Fruit fly (Drosophila melanogaster) whole organism, embryonic: ENCODE results near the gene glu.

ENCODE experiments used
- Ada2b ChIP-seq: fragments of 200-800 bp; sonication (Bioruptor generic); IDR thresholded peaks from 2 replicates; pipeline ENCODE4 v1.3.6; 2022; ENCODE audit warnings: missing biosample characterization, missing genetic modification characterization
- CG10431 ChIP-seq: fragments of 200-800 bp; sonication (Bioruptor generic); optimal IDR thresholded peaks from 3 replicates; lab custom pipeline; 2018; ENCODE audit warnings: missing biosample characterization, mild to moderate bottlenecking, missing genetic modification characterization
- CG10462 ChIP-seq: fragments of 200-800 bp; sonication (Bioruptor generic); optimal IDR thresholded peaks from 2 replicates; lab custom pipeline; 2016; ENCODE audit warnings: missing biosample characterization, missing genetic modification characterization
- CG13424 ChIP-seq: fragments of 200-800 bp; sonication (Bioruptor generic); optimal IDR thresholded peaks from 2 replicates; lab custom pipeline; 2019; ENCODE audit warnings: missing biosample characterization, mild to moderate bottlenecking, missing genetic modification characterization, moderate library complexity
- CG14014 ChIP-seq: fragments of 200-800 bp; sonication (Bioruptor generic); IDR thresholded peaks from 2 replicates; pipeline ENCODE4 v1.3.6; 2022; ENCODE audit warnings: missing biosample characterization, missing genetic modification characterization
- CG14441 ChIP-seq: fragments of 200-800 bp; sonication (Bioruptor generic); IDR thresholded peaks from 2 replicates; pipeline ENCODE4 v1.3.6; 2022; ENCODE audit warnings: missing biosample characterization, missing genetic modification characterization
- CG16779 ChIP-seq: fragments of 200-800 bp; sonication (Bioruptor generic); IDR thresholded peaks from 2 replicates; pipeline ENCODE4 v1.3.6; 2022; ENCODE audit warnings: missing biosample characterization, missing genetic modification characterization
- CG18011 ChIP-seq: fragments of 200-800 bp; sonication (Bioruptor generic); optimal IDR thresholded peaks from 2 replicates; lab custom pipeline; 2017; ENCODE audit warnings: missing biosample characterization, missing genetic modification characterization, mild to moderate bottlenecking, moderate library complexity, missing genotype
- CG1832 ChIP-seq: fragments of 200-800 bp; sonication (Bioruptor generic); optimal IDR thresholded peaks from 2 replicates; lab custom pipeline; 2017; ENCODE audit warnings: missing biosample characterization, mild to moderate bottlenecking, missing genetic modification characterization, inconsistent platforms
- CG2116 ChIP-seq: fragments of 200-800 bp; sonication (Bioruptor generic); optimal IDR thresholded peaks from 3 replicates; lab custom pipeline; 2018; ENCODE audit warnings: missing biosample characterization, mild to moderate bottlenecking, missing genetic modification characterization
- CG31224 ChIP-seq: fragments of 200-800 bp; sonication (Bioruptor generic); IDR thresholded peaks from 2 replicates; pipeline ENCODE4 v1.3.6; 2022; ENCODE audit warnings: missing biosample characterization, missing genetic modification characterization
- CG31388 ChIP-seq: fragments of 200-800 bp; sonication (Bioruptor generic); optimal IDR thresholded peaks from 2 replicates; lab custom pipeline; 2016; ENCODE audit warnings: missing biosample characterization, missing genetic modification characterization
- CG33213 ChIP-seq: fragments of 200-800 bp; sonication (Bioruptor generic); optimal IDR thresholded peaks from 3 replicates; lab custom pipeline; 2016; ENCODE audit warnings: missing biosample characterization, missing genetic modification characterization
- CG34224 ChIP-seq: fragments of 200-800 bp; sonication (Bioruptor generic); IDR thresholded peaks from 3 replicates; pipeline ENCODE4 v1.3.6; 2022; ENCODE audit warnings: missing biosample characterization, missing genetic modification characterization; ENCODE audit not compliant: partially characterized antibody
- CG42726 ChIP-seq: fragments of 200-800 bp; sonication (Bioruptor generic); IDR thresholded peaks from 2 replicates; pipeline ENCODE4 v1.3.6; 2022; ENCODE audit warnings: missing biosample characterization, missing genetic modification characterization; ENCODE audit not compliant: partially characterized antibody
- CG4854 ChIP-seq: fragments of 200-800 bp; sonication (Bioruptor generic); optimal IDR thresholded peaks from 2 replicates; lab custom pipeline; 2016; ENCODE audit warnings: missing biosample characterization, missing genetic modification characterization, inconsistent platforms
- CG6854 ChIP-seq: fragments of 200-800 bp; sonication (Bioruptor generic); optimal IDR thresholded peaks from 3 replicates; lab custom pipeline; 2017; ENCODE audit warnings: missing biosample characterization, mild to moderate bottlenecking, missing genetic modification characterization
- CG9437 ChIP-seq: fragments of 200-800 bp; sonication (Bioruptor generic); optimal IDR thresholded peaks from 2 replicates; lab custom pipeline; 2018; ENCODE audit warnings: missing biosample characterization, mild to moderate bottlenecking, missing genetic modification characterization
- Camta ChIP-seq: fragments of 200-800 bp; sonication (Bioruptor generic); optimal IDR thresholded peaks from 2 replicates; lab custom pipeline; 2016; ENCODE audit warnings: missing biosample characterization, missing genetic modification characterization
- Chrac-16 ChIP-seq: fragments of 200-800 bp; sonication (Bioruptor generic); optimal IDR thresholded peaks from 3 replicates; lab custom pipeline; 2016; ENCODE audit warnings: missing biosample characterization, missing genetic modification characterization
- Dll ChIP-seq: fragments of 200-800 bp; sonication (Bioruptor generic); IDR thresholded peaks from 4 replicates; pipeline ENCODE4 v1.3.6; 2022; ENCODE audit warnings: missing biosample characterization, missing genetic modification characterization; ENCODE audit not compliant: partially characterized antibody
- Doc2 ChIP-seq: fragments of 200-800 bp; sonication (Bioruptor generic); IDR thresholded peaks from 2 replicates; pipeline ENCODE4 v1.3.6; 2022; ENCODE audit warnings: missing biosample characterization, missing genetic modification characterization
- Dp ChIP-seq: fragments of 200-800 bp; sonication (Bioruptor generic); optimal IDR thresholded peaks from 2 replicates; lab custom pipeline; 2018; ENCODE audit warnings: missing biosample characterization, mild to moderate bottlenecking, missing genetic modification characterization, moderate library complexity
- Ets97D ChIP-seq: fragments of 200-800 bp; sonication (Bioruptor generic); optimal IDR thresholded peaks from 3 replicates; lab custom pipeline; 2016; ENCODE audit warnings: missing biosample characterization, missing genetic modification characterization
- Gug ChIP-seq: fragments of 200-800 bp; sonication (Bioruptor generic); IDR thresholded peaks from 4 replicates; pipeline ENCODE4 v1.3.6; 2022; ENCODE audit warnings: missing biosample characterization, missing genetic modification characterization
- HLH3B ChIP-seq: fragments of 200-800 bp; sonication (Bioruptor generic); IDR thresholded peaks from 2 replicates; pipeline ENCODE4 v1.3.6; 2022; ENCODE audit warnings: missing biosample characterization, missing genetic modification characterization
- HLH54F ChIP-seq: fragments of 200-800 bp; sonication (Bioruptor generic); optimal IDR thresholded peaks from 3 replicates; lab custom pipeline; 2016; ENCODE audit warnings: missing biosample characterization, missing genetic modification characterization
- HmgZ ChIP-seq: fragments of 200-800 bp; sonication (Bioruptor generic); optimal IDR thresholded peaks from 2 replicates; lab custom pipeline; 2018; ENCODE audit warnings: missing biosample characterization, mild to moderate bottlenecking, missing genetic modification characterization
- Jarid2 ChIP-seq: fragments of 200-800 bp; sonication (Bioruptor generic); optimal IDR thresholded peaks from 3 replicates; lab custom pipeline; 2017; ENCODE audit warnings: mild to moderate bottlenecking, missing biosample characterization, missing genetic modification reagents, missing genetic modification characterization
- Mes4 ChIP-seq: fragments of 200-800 bp; sonication (Bioruptor generic); optimal IDR thresholded peaks from 2 replicates; lab custom pipeline; 2016; ENCODE audit warnings: missing biosample characterization, missing genetic modification characterization
- Oli ChIP-seq: fragments of 200-800 bp; sonication (Bioruptor generic); optimal IDR thresholded peaks from 2 replicates; lab custom pipeline; 2018; ENCODE audit warnings: missing biosample characterization, mild to moderate bottlenecking, missing genetic modification characterization, moderate library complexity
- Ssrp ChIP-seq: fragments of 200-800 bp; sonication (Bioruptor generic); optimal IDR thresholded peaks from 2 replicates; lab custom pipeline; 2018; ENCODE audit warnings: missing biosample characterization, mild to moderate bottlenecking, missing genetic modification characterization, moderate library complexity
- bbx ChIP-seq: fragments of 200-800 bp; sonication (Bioruptor generic); IDR thresholded peaks from 2 replicates; pipeline ENCODE4 v1.3.6; 2022; ENCODE audit warnings: missing biosample characterization, missing genetic modification characterization; ENCODE audit not compliant: partially characterized antibody
- dati ChIP-seq: fragments of 200-800 bp; sonication (Bioruptor generic); IDR thresholded peaks from 2 replicates; pipeline ENCODE4 v1.3.6; 2022; ENCODE audit warnings: missing biosample characterization, missing genetic modification characterization
- dmrt11E ChIP-seq: fragments of 200-800 bp; sonication (Bioruptor generic); optimal IDR thresholded peaks from 3 replicates; lab custom pipeline; 2018; ENCODE audit warnings: missing biosample characterization, mild to moderate bottlenecking, missing genetic modification characterization, moderate library complexity
- eve ChIP-seq, 2 experiments: fragments of >200 bp; optimal IDR thresholded peaks; 2 replicates each; lab custom pipeline; 2017; ENCODE audit warnings: missing biosample characterization in 2 of 2, missing genetic modification characterization in 2 of 2
- fd64A ChIP-seq: fragments of 200-800 bp; sonication (Bioruptor generic); optimal IDR thresholded peaks from 3 replicates; lab custom pipeline; 2018; ENCODE audit warnings: missing biosample characterization, mild to moderate bottlenecking, missing genetic modification characterization
- gcm2 ChIP-seq: fragments of 200-800 bp; sonication (Bioruptor generic); optimal IDR thresholded peaks from 2 replicates; lab custom pipeline; 2016; ENCODE audit warnings: missing biosample characterization, missing genetic modification characterization
- gem ChIP-seq: fragments of 200-800 bp; sonication (Bioruptor generic); optimal IDR thresholded peaks from 2 replicates; lab custom pipeline; 2019; ENCODE audit warnings: missing biosample characterization, mild to moderate bottlenecking, missing genetic modification characterization, moderate library complexity
- her ChIP-seq: fragments of 200-800 bp; sonication (Bioruptor generic); optimal IDR thresholded peaks from 2 replicates; lab custom pipeline; 2016; ENCODE audit warnings: missing biosample characterization, missing genetic modification characterization
- kni ChIP-seq: fragments of 200-800 bp; sonication (Bioruptor generic); optimal IDR thresholded peaks from 3 replicates; lab custom pipeline; 2017; ENCODE audit warnings: mild to moderate bottlenecking, missing biosample characterization, missing genetic modification reagents, missing genetic modification characterization
- nerfin-2 ChIP-seq: fragments of 200-800 bp; sonication (Bioruptor generic); IDR thresholded peaks from 2 replicates; pipeline ENCODE4 v1.3.6; 2022; ENCODE audit warnings: missing biosample characterization, missing genetic modification characterization; ENCODE audit not compliant: partially characterized antibody
- oc ChIP-seq: fragments of 200-800 bp; sonication (Bioruptor generic); optimal IDR thresholded peaks from 2 replicates; lab custom pipeline; 2018; ENCODE audit warnings: missing biosample characterization, mild to moderate bottlenecking, missing genetic modification characterization, moderate library complexity
- otp ChIP-seq: fragments of 200-800 bp; sonication (Bioruptor generic); IDR thresholded peaks from 3 replicates; pipeline ENCODE4, ENCODE4 v1.3.6; 2022; ENCODE audit warnings: missing biosample characterization, missing genetic modification characterization
- phol ChIP-seq: fragments of 200-800 bp; sonication (Bioruptor generic); optimal IDR thresholded peaks from 3 replicates; lab custom pipeline; 2018; ENCODE audit warnings: missing biosample characterization, mild to moderate bottlenecking, missing genetic modification characterization, moderate library complexity
- repo ChIP-seq: fragments of 200-800 bp; sonication (Bioruptor generic); optimal IDR thresholded peaks from 2 replicates; lab custom pipeline; 2016; ENCODE audit warnings: missing biosample characterization, missing genetic modification characterization
- slp2 ChIP-seq: fragments of 200-800 bp; sonication (Bioruptor generic); optimal IDR thresholded peaks from 2 replicates; lab custom pipeline; 2016; ENCODE audit warnings: missing biosample characterization, missing genetic modification characterization
- trh ChIP-seq: fragments of 200-800 bp; sonication (Bioruptor generic); optimal IDR thresholded peaks from 2 replicates; lab custom pipeline; 2016; ENCODE audit warnings: missing biosample characterization, missing genetic modification characterization
- ttk ChIP-seq: fragments of 200-800 bp; sonication (Bioruptor generic); IDR thresholded peaks from 2 replicates; pipeline ENCODE4 v2.1.2; 2022; ENCODE audit warnings: missing biosample characterization, missing genetic modification characterization
- unc-4 ChIP-seq: fragments of 200-800 bp; sonication (Bioruptor generic); IDR thresholded peaks from 2 replicates; pipeline ENCODE4 v1.3.6; 2022; ENCODE audit warnings: missing biosample characterization, missing genetic modification characterization; ENCODE audit not compliant: partially characterized antibody
- vnd ChIP-seq: fragments of 200-800 bp; sonication (Bioruptor generic); IDR thresholded peaks from 3 replicates; pipeline ENCODE4 v1.3.6; 2022; ENCODE audit warnings: missing biosample characterization, missing genetic modification characterization; ENCODE audit not compliant: partially characterized antibody

Gene glu

dm6 chr2L:16703753-16704152 is 34.4 kb downstream of the glu start (continued):
- TF ChIP-seq Ssrp (tag; lab: Kevin White, UChicago), result peak; percentile 41
- no peak for TF ChIP-seq otp (GFP tag; lab: Robert Waterston, UW)
- no peak for TF ChIP-seq Jarid2 (GFP tag; lab: Kevin White, UChicago)
- no peak for TF ChIP-seq CG16779
- TF ChIP-seq CG10431 (GFP tag; lab: Kevin White, UChicago), result no peak
- no peak for TF ChIP-seq trh (GFP tag; lab: Kevin White, UChicago)
- no peak for TF ChIP-seq kni
- TF ChIP-seq HmgZ (tag; lab: Kevin White, UChicago), result peak; percentile 29
- TF ChIP-seq CG18011, result no peak
- TF ChIP-seq dati (GFP tag; lab: Robert Waterston, UW), result no peak
- no peak for TF ChIP-seq ttk (GFP tag; lab: Robert Waterston, UW)
- TF ChIP-seq Camta, result peak; percentile 53
- TF ChIP-seq Doc2 (GFP tag; lab: Robert Waterston, UW), result no peak
- no peak for TF ChIP-seq her (GFP tag; lab: Kevin White, UChicago)
- TF ChIP-seq Ada2b (GFP tag; lab: Robert Waterston, UW), result peak; percentile 58; the same call in 1 of the 2 replicates
- TF ChIP-seq repo, result no peak
- peak; percentile 19; the same call in 1 of the 2 replicates for TF ChIP-seq bbx (GFP tag; lab: Robert Waterston, UW)
- no peak for TF ChIP-seq CG14441 (GFP tag; lab: Robert Waterston, UW)
- peak; percentile 70 for TF ChIP-seq gem (tag; lab: Kevin White, UChicago)
- no peak for TF ChIP-seq CG9437
- TF ChIP-seq Dp (GFP tag; lab: Kevin White, UChicago), result peak; percentile 74
- TF ChIP-seq gcm2 (GFP tag; lab: Kevin White, UChicago), result no peak
- no peak for TF ChIP-seq CG42726
- TF ChIP-seq eve (GFP tag; optimal IDR thresholded peaks at IDR 0.05; lab: Kevin White, UChicago), result no peak
- peak; percentile 31 for TF ChIP-seq CG4854
- TF ChIP-seq unc-4 (GFP tag; lab: Robert Waterston, UW), result no peak
- TF ChIP-seq vnd (GFP tag; lab: Robert Waterston, UW), result no peak
- TF ChIP-seq Dll, result no peak
- TF ChIP-seq nerfin-2 (GFP tag; lab: Robert Waterston, UW), result no peak
- no peak for TF ChIP-seq dmrt11E (tag; lab: Kevin White, UChicago)
- TF ChIP-seq HLH54F, result peak; percentile 48
- TF ChIP-seq CG10462, result no peak
- TF ChIP-seq Gug (GFP tag; lab: Robert Waterston, UW), result no peak
- TF ChIP-seq CG13424 (tag; lab: Kevin White, UChicago), result peak; percentile 72
- no peak for TF ChIP-seq Ets97D
- TF ChIP-seq Chrac-16 (GFP tag; lab: Kevin White, UChicago), result peak; percentile 37
- no peak for TF ChIP-seq CG1832 (GFP tag; lab: Kevin White, UChicago)
- TF ChIP-seq CG6854 (GFP tag; lab: Kevin White, UChicago), result no peak
- TF ChIP-seq oc (tag; lab: Kevin White, UChicago), result no peak
- TF ChIP-seq CG2116 (GFP tag; lab: Kevin White, UChicago), result no peak
- no peak for TF ChIP-seq fd64A (GFP tag; lab: Kevin White, UChicago)
- peak; percentile 25; the same call in 1 of the 2 replicates for TF ChIP-seq HLH3B (GFP tag; lab: Robert Waterston, UW)
- peak; percentile 55 for TF ChIP-seq Oli (tag; lab: Kevin White, UChicago)
- TF ChIP-seq CG31224, result no peak
- peak; percentile 21; the same call in 1 of the 2 replicates for TF ChIP-seq CG14014 (GFP tag; lab: Robert Waterston, UW)
- TF ChIP-seq phol, result no peak
- no peak for TF ChIP-seq CG34224 (GFP tag; lab: Robert Waterston, UW)
- TF ChIP-seq Mes4 (GFP tag; lab: Kevin White, UChicago), result no peak
- TF ChIP-seq CG31388 (GFP tag; lab: Kevin White, UChicago), result peak; percentile 34
- TF ChIP-seq slp2 (GFP tag; lab: Kevin White, UChicago), result no peak
- TF ChIP-seq CG33213, result peak; percentile 25
